Worm (Caenorhabditis elegans): ENCODE data around the gene R07E3.1.

The R07E3.1 gene

DNA sequence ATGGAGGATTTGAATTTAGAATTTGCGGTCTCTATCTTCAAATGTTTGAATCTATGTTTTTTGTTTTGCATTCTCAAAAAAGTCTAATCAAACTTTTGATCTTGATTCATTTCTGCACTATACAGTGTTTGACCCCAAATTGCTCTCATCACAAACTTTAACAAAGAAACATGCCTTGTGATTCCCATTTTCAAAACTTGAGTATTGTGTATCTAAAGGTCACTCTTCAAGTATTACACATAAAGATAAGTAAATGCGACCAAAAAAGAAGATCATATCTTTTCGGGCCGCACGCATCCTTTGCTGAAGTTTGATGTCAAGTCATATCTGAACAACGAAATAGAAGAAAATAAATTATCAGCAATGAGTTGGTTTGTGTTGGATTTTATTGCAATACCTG lies 39.0 kb downstream of the R07E3.1 start:
- TF ChIP-seq gei-17 (GFP tag; optimal IDR thresholded peaks at IDR 0.05) (no peak), madf-8 (GFP tag; conservative IDR thresholded peaks at IDR 0.05) (no peak), hmg-1.2 (GFP tag; IDR thresholded peaks at IDR 0.05) (no peak), F39B2.1 (GFP tag; IDR thresholded peaks at IDR 0.05) (no peak), lag-1 (GFP tag; IDR thresholded peaks at IDR 0.05) (no peak), rec-8 (tag; optimal IDR thresholded peaks at IDR 0.05) (no peak), zim-3 (tag; optimal IDR thresholded peaks at IDR 0.05) (no peak), nhr-80 (tag; optimal IDR thresholded peaks at IDR 0.05) (no peak)

DNA sequence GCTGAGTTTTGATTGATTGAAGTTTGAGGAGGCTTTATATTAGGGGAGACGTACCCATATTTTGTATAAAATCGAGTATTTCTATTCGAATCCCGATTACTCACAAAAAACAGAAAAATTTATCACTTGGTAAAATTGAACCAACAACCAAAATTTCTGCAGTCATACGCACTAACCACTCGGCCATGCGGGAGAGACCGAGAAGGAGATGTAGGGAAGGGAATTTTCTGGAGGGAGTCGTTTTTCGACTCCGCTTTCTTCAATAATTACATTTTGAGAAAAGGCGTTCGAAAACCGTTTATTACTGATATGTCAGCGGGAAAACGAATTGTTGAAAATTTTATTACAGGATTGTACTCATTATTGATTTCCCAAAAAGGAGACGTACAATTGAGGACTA lies 42.0 kb downstream of the R07E3.1 start:
- TF ChIP-seq egl-44 (GFP tag; IDR thresholded peaks at IDR 0.05) (0 out of 2 replicates have a peak, but pooled peaks have one; percentile 4), rpc-1 (optimal IDR thresholded peaks at IDR 0.05) (peak; percentile 35), rpc-1 (tag; optimal IDR thresholded peaks at IDR 0.05) (peak; percentile 62), tbp1 (GFP tag; optimal IDR thresholded peaks at IDR 0.05) (peak; percentile 85), lin-26 (GFP tag; IDR thresholded peaks at IDR 0.05) (peak; percentile 88), mcd-1 (GFP tag; IDR thresholded peaks at IDR 0.05) (0 out of 2 replicates have a peak, but pooled peaks have one; percentile 14), rcor-1 (GFP tag; IDR thresholded peaks at IDR 0.05) (peak; percentile 61), ceh-100 (GFP tag; IDR thresholded peaks at IDR 0.05) (peak; percentile 31; the same call in 1 of the 2 replicates), nhr-120 (GFP tag; IDR thresholded peaks at IDR 0.05) (0 out of 2 replicates have a peak, but pooled peaks have one; percentile 58), B0261.1 (tag; optimal IDR thresholded peaks at IDR 0.05) (peak; percentile 58), cebp-2 (GFP tag; IDR thresholded peaks at IDR 0.05) (0 out of 2 replicates have a peak, but pooled peaks have one; percentile 62), ztf-25 (GFP tag; IDR thresholded peaks at IDR 0.05) (peak; percentile 57; the same call in 1 of the 2 replicates)

DNA sequence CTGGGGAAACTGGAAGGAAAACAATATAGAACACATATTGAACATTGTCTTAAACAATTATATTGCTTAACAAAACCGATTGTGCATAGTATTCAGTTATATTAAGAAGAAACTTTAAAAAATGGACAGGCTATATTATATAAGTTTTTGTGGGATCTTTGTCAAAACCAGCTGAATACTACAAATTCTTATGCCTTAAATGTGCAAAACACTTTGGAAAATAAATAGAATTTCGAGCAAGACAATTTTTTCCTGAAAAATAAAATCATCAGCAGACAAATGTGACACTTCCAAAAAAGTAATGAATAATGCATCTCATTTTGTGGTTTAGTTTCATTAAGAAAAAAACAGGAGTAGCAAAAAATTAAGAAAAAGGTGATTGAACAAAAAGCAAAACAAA lies 43.6 kb downstream of the R07E3.1 start:
- TF ChIP-seq F23B12.7 (tag; optimal IDR thresholded peaks at IDR 0.05; ENCODE audit: insufficient read depth): no peak
- TF ChIP-seq Y56A3A.18 (GFP tag; IDR thresholded peaks at IDR 0.05): no peak

Data from whole organism, young adult.